Fruit fly (Drosophila melanogaster): Measurements from ENCODE around the gene CG4393.

DNA sequence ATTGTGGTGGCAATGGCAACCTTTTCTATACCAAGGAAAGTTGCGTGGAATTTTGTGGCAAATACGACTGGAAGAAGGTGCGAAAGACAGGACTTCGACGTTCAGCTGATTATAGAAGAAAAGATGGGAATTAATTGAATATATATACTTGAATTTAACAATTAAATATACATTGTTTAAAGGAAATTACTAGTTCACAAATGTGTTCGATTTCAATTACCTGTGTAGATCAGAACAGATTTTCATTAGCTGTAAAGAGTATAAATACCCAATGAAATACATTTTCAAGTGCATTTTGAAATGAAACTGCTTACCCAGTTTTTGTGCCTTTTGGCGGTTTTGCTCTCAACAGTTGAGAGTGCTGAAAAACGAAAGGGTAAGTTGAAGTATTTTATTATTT is 11.2 kb downstream of the CG4393 start, which contains the start of gene CG42828:
- TF ChIP-seq CG6854 (GFP tag; optimal IDR thresholded peaks at IDR 0.05) (no peak), CG16779 (tag; optimal IDR thresholded peaks at IDR 0.05) (no peak), fkh (GFP tag; optimal IDR thresholded peaks at IDR 0.05) (no peak), Gug (GFP tag; IDR thresholded peaks at IDR 0.05) (no peak), CG11294 (GFP tag; IDR thresholded peaks at IDR 0.05) (no peak), cyc (GFP tag; optimal IDR thresholded peaks at IDR 0.05) (no peak)

All from whole organism, prepupa.